Worm (Caenorhabditis elegans): Measurements from ENCODE around the gene W03A5.2.

DNA sequence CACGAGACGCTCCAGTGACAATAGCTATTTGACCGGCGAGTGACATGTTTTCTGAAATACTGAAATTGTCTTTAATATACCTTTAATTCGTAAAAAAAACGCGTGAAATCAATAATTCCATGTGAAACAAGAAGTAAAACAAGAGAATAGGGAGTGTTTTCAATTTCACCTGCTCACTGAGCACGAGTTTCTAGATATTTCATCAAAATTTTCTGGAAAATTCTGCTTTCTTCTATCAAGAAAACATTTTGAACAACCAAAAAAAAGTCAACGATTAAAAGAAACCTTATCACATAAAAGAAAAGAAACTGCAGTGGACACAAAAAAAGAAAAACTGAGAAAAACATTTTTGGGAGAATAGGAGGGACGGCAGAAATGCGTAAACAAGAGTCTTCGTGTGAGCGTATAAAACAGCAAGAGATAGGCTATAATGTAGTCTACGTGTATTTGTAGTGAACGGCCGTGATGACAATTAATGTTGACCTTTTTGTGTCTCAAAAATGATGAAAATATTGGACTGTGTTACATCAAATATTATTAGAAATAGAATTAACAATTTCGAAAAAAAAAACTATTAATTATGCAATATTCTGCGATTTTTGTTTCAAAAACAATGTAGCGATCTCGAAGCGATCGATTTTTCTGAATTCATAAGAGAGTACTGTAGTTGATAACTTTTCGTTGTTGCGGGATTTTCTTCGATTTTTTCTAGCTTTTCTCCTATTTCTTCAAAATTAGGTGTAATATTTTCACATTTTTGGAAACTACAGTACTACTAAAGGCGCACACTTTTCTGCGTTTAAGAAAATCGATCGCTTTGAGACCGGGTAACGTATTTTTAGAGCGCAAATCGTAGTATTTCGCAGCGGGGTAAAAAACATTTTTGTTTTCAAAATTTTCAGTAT is 37.6 kb upstream of the W03A5.2 start, which contains the start of gene dhs-9:
- TF ChIP-seq fkh-4 (tag; optimal IDR thresholded peaks at IDR 0.05; ENCODE audit: borderline replicate concordance) (no peak), F16B12.6 (tag; optimal IDR thresholded peaks at IDR 0.05) (no peak), fos-1 (tag; optimal IDR thresholded peaks at IDR 0.05) (no peak), egl-27 (tag; optimal IDR thresholded peaks at IDR 0.05) (no peak), lin-13 (GFP tag; optimal IDR thresholded peaks at IDR 0.05) (no peak), aly-2 (tag; optimal IDR thresholded peaks at IDR 0.05) (no peak), unc-62 (GFP tag; optimal IDR thresholded peaks at IDR 0.05) (no peak), zag-1 (tag; optimal IDR thresholded peaks at IDR 0.05) (no peak)
